Fruit fly (Drosophila melanogaster): ENCODE measurements around the gene anchor.

DNA sequence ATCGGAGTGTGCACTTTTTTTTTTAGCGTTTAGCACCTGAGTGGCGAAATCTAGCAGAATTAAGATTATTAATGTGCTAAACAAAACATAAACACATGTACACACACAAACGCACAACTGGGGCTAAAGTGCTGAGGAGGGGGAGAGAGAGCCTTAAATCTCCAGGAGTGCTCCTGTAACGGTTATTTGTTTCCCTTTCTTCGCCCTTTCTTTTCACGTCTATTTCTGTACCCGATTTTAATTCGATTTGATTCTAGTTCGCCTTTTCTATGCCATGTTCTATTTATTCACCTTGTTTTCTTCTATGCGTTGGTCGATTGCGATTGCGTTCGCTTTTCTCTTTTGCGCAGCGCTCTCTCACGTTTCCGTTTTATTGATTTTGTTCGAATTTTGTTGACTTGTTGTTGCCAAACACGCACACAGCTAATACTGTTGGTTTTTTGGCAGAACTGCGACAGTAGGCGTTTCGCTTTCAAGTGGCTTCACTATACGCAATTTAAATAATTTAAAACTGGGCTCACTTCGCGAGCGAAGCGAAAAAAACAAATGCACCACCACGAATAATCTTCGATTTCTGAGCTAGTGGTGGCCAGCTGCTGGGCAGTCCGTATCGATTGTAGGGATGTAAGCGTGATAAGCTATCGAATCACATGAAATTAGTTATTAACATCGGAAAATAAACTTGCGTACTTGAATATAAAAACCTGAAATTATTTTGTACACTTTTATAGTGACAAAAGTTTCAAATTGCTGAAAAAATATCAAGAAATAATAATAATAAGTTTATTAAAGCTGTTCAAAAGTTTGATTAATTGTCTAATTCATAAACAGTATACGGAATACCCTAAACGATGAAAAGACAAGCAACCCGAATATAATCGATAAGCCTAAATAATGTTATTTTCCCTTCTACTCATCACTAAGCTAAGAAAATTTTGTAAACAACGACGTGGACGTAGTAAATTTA is 32.4 kb downstream of the anchor start, which contains the start of the genes Krn, Ndfip and CG7484:
- TF ChIP-seq CG8478 (optimal IDR thresholded peaks at IDR 0.05) (no peak), CTCF (optimal IDR thresholded peaks at IDR 0.05) (no peak)
